Worm (Caenorhabditis elegans) whole organism, L2 larva: ENCODE results near the gene Y43C5B.3.

Experiments used
- ama-1 ChIP-seq: fragments of 150-350 bp; optimal IDR thresholded peaks from 2 replicates; lab custom pipeline; 2018; ENCODE audit warnings: inconsistent platforms
- ceh-82 ChIP-seq: fragments of 150-350 bp; optimal IDR thresholded peaks from 2 replicates; lab custom pipeline; 2014; ENCODE audit warnings: missing biosample characterization, missing genetic modification characterization
- fos-1 ChIP-seq: fragments of 150-350 bp; optimal IDR thresholded peaks from 2 replicates; lab custom pipeline; 2014; ENCODE audit warnings: missing biosample characterization, missing genetic modification characterization
- lin-11 ChIP-seq: fragments of 150-350 bp; sonication (generic microtip); optimal IDR thresholded peaks from 2 replicates; lab custom pipeline; 2014; ENCODE audit warnings: missing biosample characterization, missing genetic modification characterization, inconsistent platforms, mixed read lengths
- nhr-12 ChIP-seq: fragments of 150-350 bp; optimal IDR thresholded peaks from 2 replicates; lab custom pipeline; 2014; ENCODE audit warnings: missing biosample characterization, missing genetic modification characterization
- nhr-25 ChIP-seq: fragments of 150-350 bp; sonication (generic microtip); optimal IDR thresholded peaks from 3 replicates; lab custom pipeline; 2014; ENCODE audit warnings: missing biosample characterization, missing genetic modification characterization
- ztf-4 ChIP-seq: fragments of 150-350 bp; optimal IDR thresholded peaks from 2 replicates; lab custom pipeline; 2014; ENCODE audit warnings: missing biosample characterization, missing genetic modification characterization

- TF ChIP-seq ama-1 (lab: Kevin White, UChicago) (no peak), lin-11 (tag; lab: Kevin White, UChicago) (no peak), ceh-82 (no peak), nhr-12 (no peak), fos-1 (no peak), ztf-4 (tag; lab: Kevin White, UChicago) (no peak), nhr-25 (tag; lab: Kevin White, UChicago) (no peak)
These were observed 17.9 kb downstream of the Y43C5B.3 start, which contains the start of gene iars-1 for ce11 chrIV:10368326-10368725.
